Fruit fly (Drosophila melanogaster): ENCODE results near the gene CG4615.
A peak's percentile ranks its signal among the peaks of the same experiment; 100 is the strongest.

CG4615 gene

dm6 chrX:7101302-7102012, 643 bp downstream of the CG4615 start:
- TF ChIP-seq CG7045 (GFP tag; optimal IDR thresholded peaks at IDR 0.05) (peak; percentile 77), cnc (optimal IDR thresholded peaks at IDR 0.05) (no peak), CG7101 (tag; optimal IDR thresholded peaks at IDR 0.05) (peak; percentile 78), bab1 (GFP tag; optimal IDR thresholded peaks at IDR 0.05) (peak; percentile 80), cic (GFP tag; optimal IDR thresholded peaks at IDR 0.05) (no peak), CG33017 (tag; optimal IDR thresholded peaks at IDR 0.05) (peak; percentile 85), Clk (GFP tag; optimal IDR thresholded peaks at IDR 0.05) (peak; percentile 8), tj (GFP tag; optimal IDR thresholded peaks at IDR 0.05) (peak; percentile 62), pad (GFP tag; optimal IDR thresholded peaks at IDR 0.05) (peak; percentile 27), Hr96 (GFP tag; optimal IDR thresholded peaks at IDR 0.05) (peak; percentile 56), CG1620 (GFP tag; optimal IDR thresholded peaks at IDR 0.05) (peak; percentile 61), toe (GFP tag; optimal IDR thresholded peaks at IDR 0.05) (peak; percentile 64), CG14711 (tag; optimal IDR thresholded peaks at IDR 0.05) (peak; percentile 65), CG5204 (GFP tag; optimal IDR thresholded peaks at IDR 0.05) (peak; percentile 84), kay (GFP tag; ENCODE audit: borderline replicate concordance) (no peak), ovo (GFP tag; optimal IDR thresholded peaks at IDR 0.05) (peak; percentile 3), CG11617 (GFP tag; optimal IDR thresholded peaks at IDR 0.05) (peak; percentile 76), Mnt (GFP tag; optimal IDR thresholded peaks at IDR 0.05) (peak; percentile 36), Crg-1 (GFP tag; optimal IDR thresholded peaks at IDR 0.05) (peak; percentile 61), CG12768 (GFP tag; optimal IDR thresholded peaks at IDR 0.05) (peak; percentile 66)

- no peak for TF ChIP-seq toe (GFP tag; optimal IDR thresholded peaks at IDR 0.05)
- peak; percentile 13 for TF ChIP-seq CG12768 (GFP tag; optimal IDR thresholded peaks at IDR 0.05)
Observed at dm6 chrX:7100689-7101088, 1.4 kb downstream of the CG4615 start.

- TF ChIP-seq pad (GFP tag; optimal IDR thresholded peaks at IDR 0.05), result peak; percentile 13
- TF ChIP-seq CG14711 (tag; optimal IDR thresholded peaks at IDR 0.05), result peak; percentile 42
- peak; percentile 87 for TF ChIP-seq Mnt (GFP tag; optimal IDR thresholded peaks at IDR 0.05)
- TF ChIP-seq cic (GFP tag; optimal IDR thresholded peaks at IDR 0.05), result peak; percentile 58
- TF ChIP-seq CG7101 (tag; optimal IDR thresholded peaks at IDR 0.05), result peak; percentile 46
- no peak for TF ChIP-seq CG5204 (GFP tag; optimal IDR thresholded peaks at IDR 0.05)
- no peak for TF ChIP-seq Hr96 (GFP tag; optimal IDR thresholded peaks at IDR 0.05)
- TF ChIP-seq Crg-1 (GFP tag; optimal IDR thresholded peaks at IDR 0.05), result peak; percentile 47
- peak; percentile 58 for TF ChIP-seq CG11617 (GFP tag; optimal IDR thresholded peaks at IDR 0.05)
- TF ChIP-seq CG33017 (tag; optimal IDR thresholded peaks at IDR 0.05), result peak; percentile 11
- TF ChIP-seq cnc (optimal IDR thresholded peaks at IDR 0.05), result no peak
- TF ChIP-seq bab1 (GFP tag; optimal IDR thresholded peaks at IDR 0.05), result peak; percentile 85
- TF ChIP-seq CG1620 (GFP tag; optimal IDR thresholded peaks at IDR 0.05), result peak; percentile 62
Observed at dm6 chrX:7097859-7098303, 4.2 kb downstream of the CG4615 start, which contains the start of gene Sxl. Sxl (minus strand) TSS chrX:7098053.

- TF ChIP-seq toe (GFP tag; optimal IDR thresholded peaks at IDR 0.05) (no peak), CG33017 (tag; optimal IDR thresholded peaks at IDR 0.05) (no peak), Crg-1 (GFP tag; optimal IDR thresholded peaks at IDR 0.05) (no peak), CG5204 (GFP tag; optimal IDR thresholded peaks at IDR 0.05) (no peak), CG7101 (tag; optimal IDR thresholded peaks at IDR 0.05) (no peak), Clk (GFP tag; optimal IDR thresholded peaks at IDR 0.05) (no peak), CG7045 (GFP tag; optimal IDR thresholded peaks at IDR 0.05) (no peak), bab1 (GFP tag; optimal IDR thresholded peaks at IDR 0.05) (no peak), Mnt (GFP tag; optimal IDR thresholded peaks at IDR 0.05) (no peak), CG12768 (GFP tag; optimal IDR thresholded peaks at IDR 0.05) (no peak), kay (GFP tag; ENCODE audit: borderline replicate concordance) (no peak), CG11617 (GFP tag; optimal IDR thresholded peaks at IDR 0.05) (no peak), cic (GFP tag; optimal IDR thresholded peaks at IDR 0.05) (peak; percentile 25), Hr96 (GFP tag; optimal IDR thresholded peaks at IDR 0.05) (no peak), CG14711 (tag; optimal IDR thresholded peaks at IDR 0.05) (no peak), cnc (optimal IDR thresholded peaks at IDR 0.05) (no peak), pad (GFP tag; optimal IDR thresholded peaks at IDR 0.05) (no peak), tj (GFP tag; optimal IDR thresholded peaks at IDR 0.05) (peak; percentile 50), ovo (GFP tag; optimal IDR thresholded peaks at IDR 0.05) (peak; percentile 52), CG1620 (GFP tag; optimal IDR thresholded peaks at IDR 0.05) (no peak)
Observed at dm6 chrX:7097071-7097858, 4.8 kb downstream of the CG4615 start.

dm6 chrX:7096495-7096995, 5.6 kb downstream of the CG4615 start:
- TF ChIP-seq CG12768 (GFP tag; optimal IDR thresholded peaks at IDR 0.05) (peak; percentile 57), bab1 (GFP tag; optimal IDR thresholded peaks at IDR 0.05) (peak; percentile 92), Hr96 (GFP tag; optimal IDR thresholded peaks at IDR 0.05) (peak; percentile 67), CG5204 (GFP tag; optimal IDR thresholded peaks at IDR 0.05) (no peak), CG7101 (tag; optimal IDR thresholded peaks at IDR 0.05) (peak; percentile 78), pad (GFP tag; optimal IDR thresholded peaks at IDR 0.05) (peak; percentile 51), CG7045 (GFP tag; optimal IDR thresholded peaks at IDR 0.05) (peak; percentile 34), kay (GFP tag; ENCODE audit: borderline replicate concordance) (no peak), Mnt (GFP tag; optimal IDR thresholded peaks at IDR 0.05) (no peak), cnc (optimal IDR thresholded peaks at IDR 0.05) (no peak), Crg-1 (GFP tag; optimal IDR thresholded peaks at IDR 0.05) (no peak), CG33017 (tag; optimal IDR thresholded peaks at IDR 0.05) (peak; percentile 61), tj (GFP tag; optimal IDR thresholded peaks at IDR 0.05) (peak; percentile 74), CG1620 (GFP tag; optimal IDR thresholded peaks at IDR 0.05) (peak; percentile 14), CG11617 (GFP tag; optimal IDR thresholded peaks at IDR 0.05) (peak; percentile 59), ovo (GFP tag; optimal IDR thresholded peaks at IDR 0.05) (no peak), CG14711 (tag; optimal IDR thresholded peaks at IDR 0.05) (peak; percentile 63)

All from whole organism, adult.